Worm (Caenorhabditis elegans): ENCODE measurements around the gene R10E4.3.

R10E4.3 gene

ce11 chrIII:4272864-4273263, 14.4 kb downstream of the R10E4.3 start:
- TF ChIP-seq efl-3 (GFP tag; optimal IDR thresholded peaks at IDR 0.05) (no peak), ceh-82 (tag; optimal IDR thresholded peaks at IDR 0.05) (no peak), lin-35 (GFP tag; optimal IDR thresholded peaks at IDR 0.05) (no peak), nhr-85 (tag) (no peak), unc-98 (GFP tag; IDR thresholded peaks at IDR 0.05) (no peak), unc-130 (tag; optimal IDR thresholded peaks at IDR 0.05) (no peak), vab-15 (tag; optimal IDR thresholded peaks at IDR 0.05) (no peak), isw-1 (GFP tag; IDR thresholded peaks at IDR 0.05) (no peak), irx-1 (tag; optimal IDR thresholded peaks at IDR 0.05) (no peak)

ce11 chrIII:4271059-4271458, 16.2 kb downstream of the R10E4.3 start:
- TF ChIP-seq ztf-4 (tag; optimal IDR thresholded peaks at IDR 0.05) (no peak), tbx-2 (tag; optimal IDR thresholded peaks at IDR 0.05) (no peak), vab-15 (tag; optimal IDR thresholded peaks at IDR 0.05) (no peak), rnt-1 (tag; optimal IDR thresholded peaks at IDR 0.05) (no peak), mdl-1 (tag; optimal IDR thresholded peaks at IDR 0.05) (no peak), elt-2 (tag; optimal IDR thresholded peaks at IDR 0.05) (no peak), C16A3.4 (tag; optimal IDR thresholded peaks at IDR 0.05) (no peak), zag-1 (tag; optimal IDR thresholded peaks at IDR 0.05) (no peak), snpc-4 (tag; optimal IDR thresholded peaks at IDR 0.05) (no peak), alr-1 (tag; optimal IDR thresholded peaks at IDR 0.05; ENCODE audit: borderline replicate concordance) (no peak), fkh-10 (GFP tag; optimal IDR thresholded peaks at IDR 0.05) (no peak), nhr-85 (tag) (no peak)

- no peak for TF ChIP-seq nhr-237 (tag; optimal IDR thresholded peaks at IDR 0.05)
- TF ChIP-seq ces-1 (GFP tag; optimal IDR thresholded peaks at IDR 0.05) = no peak
- no peak for TF ChIP-seq lir-3 (tag; optimal IDR thresholded peaks at IDR 0.05; ENCODE audit: poor library complexity)
- peak; percentile 85 for TF ChIP-seq snu-23 (GFP tag; optimal IDR thresholded peaks at IDR 0.05)
- no peak for TF ChIP-seq zip-4 (GFP tag; optimal IDR thresholded peaks at IDR 0.05)
- peak; percentile 13 for TF ChIP-seq fkh-10 (GFP tag; optimal IDR thresholded peaks at IDR 0.05)
- TF ChIP-seq nhr-77 (tag; optimal IDR thresholded peaks at IDR 0.05) = peak; percentile 1
- TF ChIP-seq nhr-20 (tag; optimal IDR thresholded peaks at IDR 0.05) = peak; percentile 80
- TF ChIP-seq elt-3 (tag; optimal IDR thresholded peaks at IDR 0.05) = peak in 2 of 6 experiments; percentile 29 to 49
- TF ChIP-seq snpc-4 (tag; optimal IDR thresholded peaks at IDR 0.05) = peak; percentile 58
- peak; percentile 29 for TF ChIP-seq aly-2 (tag; optimal IDR thresholded peaks at IDR 0.05)
- TF ChIP-seq isw-1 (GFP tag; IDR thresholded peaks at IDR 0.05) = peak; percentile 55
- no peak for TF ChIP-seq sup-37 (GFP tag; optimal IDR thresholded peaks at IDR 0.05)
- TF ChIP-seq C04F5.9 (tag; optimal IDR thresholded peaks at IDR 0.05) = peak; percentile 55
- TF ChIP-seq mdl-1 (tag; optimal IDR thresholded peaks at IDR 0.05) = peak in 1 of 2 experiments; percentile 64
- peak; percentile 87 for TF ChIP-seq nhr-71 (tag; optimal IDR thresholded peaks at IDR 0.05)
- TF ChIP-seq fkh-4 (tag; optimal IDR thresholded peaks at IDR 0.05; ENCODE audit: borderline replicate concordance) = no peak
- TF ChIP-seq F16B12.6 (tag; optimal IDR thresholded peaks at IDR 0.05) = peak; percentile 70
- TF ChIP-seq mab-9 (GFP tag; IDR thresholded peaks at IDR 0.05) = 0 out of 2 replicates have a peak, but pooled peaks have one; percentile 18
- TF ChIP-seq skn-1 (tag; optimal IDR thresholded peaks at IDR 0.05) = peak; percentile 72
- no peak for TF ChIP-seq sptf-1 (tag; optimal IDR thresholded peaks at IDR 0.05)
- no peak for TF ChIP-seq ets-5 (GFP tag; IDR thresholded peaks at IDR 0.05)
- TF ChIP-seq ceh-88 (GFP tag; IDR thresholded peaks at IDR 0.05) = 0 out of 2 replicates have a peak, but pooled peaks have one; percentile 15
- TF ChIP-seq fkh-8 (tag; optimal IDR thresholded peaks at IDR 0.05) = peak; percentile 62
- TF ChIP-seq lin-14 (GFP tag; optimal IDR thresholded peaks at IDR 0.05) = peak; percentile 78
- peak; percentile 70 for TF ChIP-seq irx-1 (tag; optimal IDR thresholded peaks at IDR 0.05)
- TF ChIP-seq hlh-4 (tag; optimal IDR thresholded peaks at IDR 0.05) = no peak
- TF ChIP-seq mep-1 (tag; optimal IDR thresholded peaks at IDR 0.05) = peak; percentile 90
- TF ChIP-seq efl-3 (GFP tag; optimal IDR thresholded peaks at IDR 0.05) = no peak
- peak; percentile 6 for TF ChIP-seq ceh-8 (GFP tag; optimal IDR thresholded peaks at IDR 0.05)
- peak; percentile 40 for TF ChIP-seq jun-1 (tag; optimal IDR thresholded peaks at IDR 0.05)
- TF ChIP-seq efl-1 (optimal IDR thresholded peaks at IDR 0.05) = peak; percentile 69 to 80
- TF ChIP-seq efl-1 (GFP tag; optimal IDR thresholded peaks at IDR 0.05 in 1 of 2) = peak; percentile 75 to 97
- TF ChIP-seq pqm-1 (tag; optimal IDR thresholded peaks at IDR 0.05) = no peak
- TF ChIP-seq blmp-1 (tag; optimal IDR thresholded peaks at IDR 0.05) = peak; percentile 6
Measured at ce11 chrIII:4269220-4269935, 17.9 kb downstream of the R10E4.3 start, which contains the start of the genes sftb-1 and R10E4.1. sftb-1 (minus strand) TSS chrIII:4269270. R10E4.1 (plus strand) TSS chrIII:4269743.
